Worm (Caenorhabditis elegans) whole organism, L1 larva: ENCODE measurements around the gene fbxb-92.

Source experiments
- blmp-1 ChIP-seq: fragments of 150-350 bp; optimal IDR thresholded peaks from 2 replicates; lab custom pipeline; 2014; ENCODE audit warnings: missing biosample characterization, missing genetic modification characterization
- elt-3 ChIP-seq, 6 experiments: fragments of 150-350 bp in 1 of 6; sonication (generic microtip); optimal IDR thresholded peaks; 2 replicates each; lab custom pipeline; 2017 to 2018; ENCODE audit warnings: missing biosample characterization in 6 of 6, missing genetic modification characterization in 6 of 6, inconsistent platforms in 1 of 6
- lin-15B ChIP-seq: fragments of 150-350 bp; sonication (generic microtip); optimal IDR thresholded peaks from 3 replicates; lab custom pipeline; 2014; ENCODE audit warnings: missing biosample characterization, missing genetic modification characterization
- unc-62 ChIP-seq: fragments of 150-350 bp; optimal IDR thresholded peaks from 2 replicates; lab custom pipeline; 2014; ENCODE audit warnings: missing biosample characterization, missing genetic modification reagents, missing genetic modification characterization
- zag-1 ChIP-seq: fragments of 150-350 bp; optimal IDR thresholded peaks from 2 replicates; lab custom pipeline; 2014; ENCODE audit warnings: missing biosample characterization, missing genetic modification characterization
- ztf-11 ChIP-seq, 2 experiments: sonication (generic microtip); optimal IDR thresholded peaks; 2 replicates each; lab custom pipeline; 2016 to 2017; ENCODE audit warnings: missing genetic modification characterization in 2 of 2, missing biosample characterization in 1 of 2, missing compliant biosample characterization in 1 of 2
- ztf-4 ChIP-seq: fragments of 150-350 bp; optimal IDR thresholded peaks from 2 replicates; lab custom pipeline; 2014; ENCODE audit warnings: missing biosample characterization, missing genetic modification characterization

ce11 chrII:3731723-3732122, 15.6 kb downstream of the fbxb-92 start, which contains the start of the genes sdz-12 and bath-31:
- TF ChIP-seq ztf-11 (tag; optimal IDR thresholded peaks at IDR 0.05; lab: Kevin White, UChicago) (no peak), blmp-1 (tag; lab: Kevin White, UChicago) (no peak), zag-1 (no peak), unc-62 (GFP tag; lab: Kevin White, UChicago) (no peak), lin-15B (tag; lab: Kevin White, UChicago) (no peak), elt-3 (tag; optimal IDR thresholded peaks at IDR 0.05; lab: Kevin White, UChicago) (no peak), ztf-4 (no peak)
